Worm (Caenorhabditis elegans) whole organism, L1 larva: ENCODE results near the gene ins-15.

ENCODE experiments used
- F16B12.6 ChIP-seq: fragments of 150-350 bp; optimal IDR thresholded peaks from 2 replicates; lab custom pipeline; 2014; ENCODE audit warnings: missing biosample characterization, missing genetic modification characterization
- alr-1 ChIP-seq: fragments of 200-800 bp; sonication (Bioruptor generic); optimal IDR thresholded peaks from 2 replicates; lab custom pipeline; 2018; ENCODE audit warnings: borderline replicate concordance, mild to moderate bottlenecking, missing genetic modification characterization, missing compliant biosample characterization
- aly-2 ChIP-seq: fragments of 150-350 bp; optimal IDR thresholded peaks from 2 replicates; lab custom pipeline; 2014; ENCODE audit warnings: missing biosample characterization, missing genetic modification characterization
- ama-1 ChIP-seq: fragments of 150-350 bp; optimal IDR thresholded peaks from 2 replicates; lab custom pipeline; 2014
- blmp-1 ChIP-seq: fragments of 150-350 bp; optimal IDR thresholded peaks from 2 replicates; lab custom pipeline; 2014; ENCODE audit warnings: missing biosample characterization, missing genetic modification characterization
- ceh-63 ChIP-seq: fragments of 200-800 bp; sonication (Bioruptor generic); optimal IDR thresholded peaks from 2 replicates; lab custom pipeline; 2018; ENCODE audit warnings: mild to moderate bottlenecking, missing genetic modification characterization, missing compliant biosample characterization
- ceh-8 ChIP-seq: fragments of 200-800 bp; sonication (Bioruptor generic); optimal IDR thresholded peaks from 2 replicates; lab custom pipeline; 2018; ENCODE audit warnings: mild to moderate bottlenecking, missing genetic modification characterization, moderate library complexity, missing compliant biosample characterization
- ceh-88 ChIP-seq: fragments of 200-800 bp; sonication (Bioruptor generic); IDR thresholded peaks from 2 replicates; pipeline ENCODE4 v1.3.6; 2022; ENCODE audit warnings: missing genetic modification characterization, missing compliant biosample characterization
- ces-1 ChIP-seq: fragments of 150-350 bp; optimal IDR thresholded peaks from 2 replicates; lab custom pipeline; 2014; ENCODE audit warnings: missing biosample characterization, missing genetic modification reagents, missing genetic modification characterization
- dpl-1 ChIP-seq, 3 experiments: fragments of 150-350 bp in 2 of 3; sonication (generic microtip) in 1 of 3; optimal IDR thresholded peaks; 2 replicates each; lab custom pipeline; 2014 to 2017; ENCODE audit warnings: missing biosample characterization in 3 of 3, missing genetic modification characterization in 3 of 3, missing genetic modification reagents in 3 of 3
- efl-1 ChIP-seq, 4 experiments: fragments of 150-350 bp; optimal IDR thresholded peaks in 3 of 4; peaks in 1 of 4; 1 replicate in 1 of 4; 2 replicates in 3 of 4; lab custom pipeline; 2014; ENCODE audit warnings: missing biosample characterization in 2 of 4, missing genetic modification characterization in 2 of 4, missing genetic modification reagents in 2 of 4
- efl-3 ChIP-seq: fragments of 200-800 bp; sonication (Bioruptor generic); optimal IDR thresholded peaks from 2 replicates; lab custom pipeline; 2018; ENCODE audit warnings: mild to moderate bottlenecking, missing genetic modification characterization, missing compliant biosample characterization
- egl-13 ChIP-seq: sonication (generic microtip); optimal IDR thresholded peaks from 2 replicates; lab custom pipeline; 2016; ENCODE audit warnings: missing genotype, missing genetic modification reagents, missing genetic modification characterization, missing compliant biosample characterization
- elt-2 ChIP-seq: sonication (generic microtip); optimal IDR thresholded peaks from 2 replicates; lab custom pipeline; 2016; ENCODE audit warnings: missing genetic modification characterization, mild to moderate bottlenecking, inconsistent platforms, missing compliant biosample characterization, missing genetic modification reagents
- ets-5 ChIP-seq: fragments of 200-800 bp; sonication (Bioruptor generic); IDR thresholded peaks from 2 replicates; pipeline ENCODE4 v1.3.6; 2022; ENCODE audit warnings: missing genetic modification characterization, missing compliant biosample characterization
- fkh-10 ChIP-seq: sonication (generic microtip); optimal IDR thresholded peaks from 2 replicates; lab custom pipeline; 2017; ENCODE audit warnings: missing biosample characterization, missing genetic modification reagents, missing genetic modification characterization
- fkh-8 ChIP-seq: sonication (generic microtip); optimal IDR thresholded peaks from 2 replicates; lab custom pipeline; 2016; ENCODE audit warnings: mild to moderate bottlenecking, missing genetic modification characterization, missing compliant biosample characterization
- grh-1 ChIP-seq: fragments of 200-800 bp; sonication (Bioruptor generic); IDR thresholded peaks from 2 replicates; pipeline ENCODE4 v1.3.6; 2022; ENCODE audit warnings: missing genetic modification reagents, missing genetic modification characterization, missing compliant biosample characterization
- hlh-17 ChIP-seq: fragments of 200-800 bp; sonication (Bioruptor generic); optimal IDR thresholded peaks from 2 replicates; lab custom pipeline; 2018; ENCODE audit warnings: missing genetic modification characterization, mild to moderate bottlenecking, missing compliant biosample characterization, moderate library complexity, borderline replicate concordance
- hlh-4 ChIP-seq: sonication (generic microtip); optimal IDR thresholded peaks from 2 replicates; lab custom pipeline; 2016; ENCODE audit warnings: mild to moderate bottlenecking, missing genetic modification characterization, missing compliant biosample characterization
- irx-1 ChIP-seq: sonication (generic microtip); optimal IDR thresholded peaks from 2 replicates; lab custom pipeline; 2016; ENCODE audit warnings: missing genetic modification characterization, missing compliant biosample characterization
- isw-1 ChIP-seq: fragments of 200-800 bp; sonication (Bioruptor generic); IDR thresholded peaks from 2 replicates; pipeline ENCODE4 v1.3.6; 2022; ENCODE audit warnings: missing genetic modification characterization, missing compliant biosample characterization
- lin-14 ChIP-seq: fragments of 200-800 bp; sonication (Bioruptor generic); optimal IDR thresholded peaks from 2 replicates; lab custom pipeline; 2018; ENCODE audit warnings: mild to moderate bottlenecking, missing genetic modification characterization, moderate library complexity, missing compliant biosample characterization
- lin-15B ChIP-seq: fragments of 150-350 bp; sonication (generic microtip); optimal IDR thresholded peaks from 3 replicates; lab custom pipeline; 2014; ENCODE audit warnings: missing biosample characterization, missing genetic modification characterization
- lin-39 ChIP-seq: fragments of 150-350 bp; optimal IDR thresholded peaks from 2 replicates; lab custom pipeline; 2014; ENCODE audit warnings: missing biosample characterization, missing genetic modification reagents, missing genetic modification characterization
- lir-3 ChIP-seq: sonication (generic microtip); optimal IDR thresholded peaks from 2 replicates; lab custom pipeline; 2016; ENCODE audit warnings: mild to moderate bottlenecking, missing genetic modification characterization, moderate library complexity, missing compliant biosample characterization; ENCODE audit not compliant: poor library complexity
- mab-9 ChIP-seq: fragments of 200-800 bp; sonication (Bioruptor generic); IDR thresholded peaks from 2 replicates; pipeline ENCODE4 v1.3.6; 2022; ENCODE audit warnings: missing genetic modification reagents, missing genetic modification characterization, missing compliant biosample characterization
- mef-2 ChIP-seq: fragments of 150-350 bp; optimal IDR thresholded peaks from 2 replicates; lab custom pipeline; 2014; ENCODE audit warnings: missing biosample characterization, missing genetic modification characterization
- mep-1 ChIP-seq: fragments of 150-350 bp; optimal IDR thresholded peaks from 2 replicates; lab custom pipeline; 2014; ENCODE audit warnings: missing biosample characterization, missing genetic modification characterization
- nhr-11 ChIP-seq: fragments of 150-350 bp; optimal IDR thresholded peaks from 2 replicates; lab custom pipeline; 2014; ENCODE audit warnings: missing biosample characterization, missing genetic modification characterization
- nhr-12 ChIP-seq: sonication (generic microtip); optimal IDR thresholded peaks from 2 replicates; lab custom pipeline; 2017; ENCODE audit warnings: missing biosample characterization, missing genetic modification characterization
- nhr-20 ChIP-seq: sonication (generic microtip); optimal IDR thresholded peaks from 2 replicates; lab custom pipeline; 2016; ENCODE audit warnings: mild to moderate bottlenecking, missing genetic modification characterization, missing compliant biosample characterization
- nhr-237 ChIP-seq: fragments of 150-350 bp; optimal IDR thresholded peaks from 2 replicates; lab custom pipeline; 2014; ENCODE audit warnings: missing biosample characterization, missing genetic modification characterization
- nhr-77 ChIP-seq: fragments of 150-350 bp; optimal IDR thresholded peaks from 2 replicates; lab custom pipeline; 2014; ENCODE audit warnings: missing biosample characterization, missing genetic modification characterization
- nhr-84 ChIP-seq: sonication (generic microtip); optimal IDR thresholded peaks from 2 replicates; lab custom pipeline; 2017; ENCODE audit warnings: missing biosample characterization, missing genetic modification characterization
- nhr-85 ChIP-seq: sonication (generic microtip); peaks from one replicate; lab custom pipeline; 2016; ENCODE audit warnings: missing genetic modification characterization, inconsistent platforms, missing compliant biosample characterization
- nhr-90 ChIP-seq: sonication (generic microtip); optimal IDR thresholded peaks from 2 replicates; lab custom pipeline; 2016; ENCODE audit warnings: mild to moderate bottlenecking, missing genetic modification characterization, missing compliant biosample characterization; ENCODE audit not compliant: poor library complexity
- pag-3 ChIP-seq: sonication (generic microtip); optimal IDR thresholded peaks from 2 replicates; lab custom pipeline; 2017; ENCODE audit warnings: missing genetic modification characterization, mild to moderate bottlenecking, missing compliant biosample characterization, antibody characterized with exemption, borderline replicate concordance; ENCODE audit not compliant: insufficient read depth
- pax-3 ChIP-seq: fragments of 200-800 bp; sonication (Bioruptor generic); optimal IDR thresholded peaks from 2 replicates; lab custom pipeline; 2018; ENCODE audit warnings: mild to moderate bottlenecking, missing genetic modification characterization, moderate library complexity, missing compliant biosample characterization
- pqm-1 ChIP-seq: sonication (generic microtip); optimal IDR thresholded peaks from 3 replicates; lab custom pipeline; 2017; ENCODE audit warnings: missing biosample characterization, missing genetic modification characterization
- skn-1 ChIP-seq: fragments of 150-350 bp; optimal IDR thresholded peaks from 2 replicates; lab custom pipeline; 2014; ENCODE audit warnings: missing biosample characterization, missing genetic modification characterization
- snpc-4 ChIP-seq: fragments of 150-350 bp; optimal IDR thresholded peaks from 2 replicates; lab custom pipeline; 2014; ENCODE audit warnings: missing biosample characterization, missing genetic modification characterization
- snu-23 ChIP-seq: sonication (generic microtip); optimal IDR thresholded peaks from 2 replicates; lab custom pipeline; 2016; ENCODE audit warnings: missing genetic modification characterization, missing compliant biosample characterization
- sox-4 ChIP-seq: sonication (generic microtip); optimal IDR thresholded peaks from 2 replicates; lab custom pipeline; 2016; ENCODE audit warnings: missing genetic modification characterization, missing compliant biosample characterization
- sptf-1 ChIP-seq: fragments of 150-350 bp; optimal IDR thresholded peaks from 2 replicates; lab custom pipeline; 2014; ENCODE audit warnings: missing biosample characterization, missing genetic modification characterization
- sup-37 ChIP-seq: fragments of 200-800 bp; sonication (Bioruptor generic); optimal IDR thresholded peaks from 2 replicates; lab custom pipeline; 2018; ENCODE audit warnings: mild to moderate bottlenecking, missing genetic modification characterization, missing compliant biosample characterization
- swsn-7 ChIP-seq: sonication (generic microtip); optimal IDR thresholded peaks from 2 replicates; lab custom pipeline; 2016; ENCODE audit warnings: missing genetic modification characterization, missing compliant biosample characterization
- unc-62 ChIP-seq: fragments of 150-350 bp; optimal IDR thresholded peaks from 2 replicates; lab custom pipeline; 2014; ENCODE audit warnings: missing biosample characterization, missing genetic modification reagents, missing genetic modification characterization
- unc-86 ChIP-seq: sonication (generic microtip); optimal IDR thresholded peaks from 2 replicates; lab custom pipeline; 2016; ENCODE audit warnings: missing genetic modification characterization, missing compliant biosample characterization
- vab-15 ChIP-seq: sonication (generic microtip); optimal IDR thresholded peaks from 2 replicates; lab custom pipeline; 2017; ENCODE audit warnings: missing genotype, mild to moderate bottlenecking, missing genetic modification characterization, missing compliant biosample characterization
- zag-1 ChIP-seq: fragments of 150-350 bp; optimal IDR thresholded peaks from 2 replicates; lab custom pipeline; 2014; ENCODE audit warnings: missing biosample characterization, missing genetic modification characterization
- zip-4 ChIP-seq: fragments of 200-800 bp; sonication (Bioruptor generic); optimal IDR thresholded peaks from 2 replicates; lab custom pipeline; 2018; ENCODE audit warnings: mild to moderate bottlenecking, missing genetic modification characterization, moderate library complexity, missing compliant biosample characterization
- ztf-11 ChIP-seq, 2 experiments: sonication (generic microtip); optimal IDR thresholded peaks; 2 replicates each; lab custom pipeline; 2016 to 2017; ENCODE audit warnings: missing genetic modification characterization in 2 of 2, missing biosample characterization in 1 of 2, missing compliant biosample characterization in 1 of 2

Gene ins-15

ce11 chrII:6782738-6783163 is 38.2 kb upstream of the ins-15 start (continued):
- TF ChIP-seq swsn-7: peak; percentile 37
- TF ChIP-seq nhr-85 (tag; lab: Kevin White, UChicago): peak; percentile 20
- no peak for TF ChIP-seq aly-2 (tag; lab: Kevin White, UChicago)
- no peak for TF ChIP-seq nhr-84 (tag; lab: Kevin White, UChicago)
- TF ChIP-seq efl-3 (GFP tag; lab: Kevin White, UChicago): no peak
- no peak for TF ChIP-seq grh-1
- peak; percentile 48 for TF ChIP-seq lin-15B
- no peak for TF ChIP-seq F16B12.6 (tag; lab: Kevin White, UChicago)
- peak; percentile 65 for TF ChIP-seq skn-1 (tag; lab: Kevin White, UChicago)
- TF ChIP-seq snu-23 (GFP tag; lab: Kevin White, UChicago): peak; percentile 58
- no peak for TF ChIP-seq mab-9 (GFP tag; lab: Robert Waterston, UW)
- TF ChIP-seq lin-39 (tag; lab: Kevin White, UChicago): peak; percentile 15
- no peak for TF ChIP-seq alr-1 (tag; lab: Kevin White, UChicago)
- TF ChIP-seq fkh-8 (tag; lab: Kevin White, UChicago): peak; percentile 84
- TF ChIP-seq lin-14: peak; percentile 87
- TF ChIP-seq lir-3: peak; percentile 7
- peak; percentile 1 to 44 (median 30) for TF ChIP-seq dpl-1 (GFP tag; optimal IDR thresholded peaks at IDR 0.05; lab: Kevin White, UChicago)
- TF ChIP-seq pag-3 (tag; lab: Kevin White, UChicago): no peak
- TF ChIP-seq ets-5 (GFP tag; lab: Robert Waterston, UW): no peak
- TF ChIP-seq blmp-1 (tag; lab: Kevin White, UChicago): no peak
- TF ChIP-seq ceh-88 (GFP tag; lab: Robert Waterston, UW): no peak
- TF ChIP-seq vab-15: no peak
- peak; percentile 52 for TF ChIP-seq isw-1 (GFP tag; lab: Robert Waterston, UW)
- TF ChIP-seq fkh-10 (GFP tag; lab: Kevin White, UChicago): peak; percentile 1
- TF ChIP-seq sptf-1 (tag; lab: Kevin White, UChicago): no peak
- TF ChIP-seq irx-1: peak; percentile 16
- TF ChIP-seq pax-3: peak; percentile 70
- TF ChIP-seq elt-2 (tag; lab: Kevin White, UChicago): no peak
- TF ChIP-seq ces-1 (GFP tag; lab: Kevin White, UChicago): no peak
- peak; percentile 32 for TF ChIP-seq unc-86 (tag; lab: Kevin White, UChicago)
- TF ChIP-seq ceh-63 (GFP tag; lab: Kevin White, UChicago): no peak
- no peak for TF ChIP-seq ceh-8
- no peak for TF ChIP-seq sox-4 (tag; lab: Kevin White, UChicago)
- TF ChIP-seq nhr-237 (tag; lab: Kevin White, UChicago): no peak
- peak; percentile 93 for TF ChIP-seq zip-4 (GFP tag; lab: Kevin White, UChicago)
- TF ChIP-seq mep-1 (tag; lab: Kevin White, UChicago): peak; percentile 50
- TF ChIP-seq nhr-90 (tag; lab: Kevin White, UChicago): no peak
- TF ChIP-seq snpc-4 (tag; lab: Kevin White, UChicago): peak; percentile 40
- TF ChIP-seq egl-13 (tag; lab: Kevin White, UChicago): peak; percentile 56
- no peak for TF ChIP-seq ama-1 (lab: Kevin White, UChicago)
- TF ChIP-seq hlh-17: no peak
- no peak for TF ChIP-seq ztf-11 (tag; optimal IDR thresholded peaks at IDR 0.05; lab: Kevin White, UChicago)
- no peak for TF ChIP-seq nhr-11 (tag; lab: Kevin White, UChicago)
- peak; percentile 43 for TF ChIP-seq nhr-20 (tag; lab: Kevin White, UChicago)
- TF ChIP-seq efl-1 (optimal IDR thresholded peaks at IDR 0.05; lab: Kevin White, UChicago): peak; percentile 31 to 43
- TF ChIP-seq efl-1 (GFP tag; optimal IDR thresholded peaks at IDR 0.05 in 1 of 2; lab: Kevin White, UChicago): peak; percentile 42 to 90
- no peak for TF ChIP-seq unc-62
- TF ChIP-seq mef-2 (tag; lab: Kevin White, UChicago): no peak
- no peak for TF ChIP-seq hlh-4
- no peak for TF ChIP-seq nhr-77 (tag; lab: Kevin White, UChicago)
- TF ChIP-seq nhr-12 (tag; lab: Kevin White, UChicago): no peak
- TF ChIP-seq pqm-1 (tag; lab: Kevin White, UChicago): no peak
- no peak for TF ChIP-seq zag-1 (tag; lab: Kevin White, UChicago)
- no peak for TF ChIP-seq sup-37 (GFP tag; lab: Kevin White, UChicago)
